Fruit fly (Drosophila melanogaster) whole organism, prepupa: Measurements from ENCODE around the gene CG1889.

Source experiments
- Blimp-1 ChIP-seq: fragments of 200-800 bp; sonication (Bioruptor generic); optimal IDR thresholded peaks from 3 replicates; lab custom pipeline; 2017; ENCODE audit warnings: missing biosample characterization, missing genetic modification characterization, mild to moderate bottlenecking, moderate library complexity, missing genetic modification reagents
- CG10631 ChIP-seq: fragments of 200-800 bp; sonication (Bioruptor generic); optimal IDR thresholded peaks from 2 replicates; lab custom pipeline; 2016; ENCODE audit warnings: missing biosample characterization, missing genetic modification characterization
- CG10669 ChIP-seq: fragments of 200-800 bp; sonication (Bioruptor generic); optimal IDR thresholded peaks from 3 replicates; lab custom pipeline; 2018; ENCODE audit warnings: missing biosample characterization, mild to moderate bottlenecking, missing genetic modification characterization, moderate library complexity
- CG11762 ChIP-seq: fragments of 200-800 bp; sonication (Bioruptor generic); optimal IDR thresholded peaks from 3 replicates; lab custom pipeline; 2016; ENCODE audit warnings: missing biosample characterization, missing genetic modification characterization; ENCODE audit not compliant: insufficient read depth
- CG15336 ChIP-seq: fragments of 200-800 bp; sonication (Bioruptor generic); IDR thresholded peaks from 2 replicates; pipeline ENCODE4 v1.3.6; 2022; ENCODE audit warnings: missing biosample characterization, missing genetic modification characterization
- CG1621 ChIP-seq: fragments of 200-800 bp; sonication (Bioruptor generic); optimal IDR thresholded peaks from 3 replicates; lab custom pipeline; 2018; ENCODE audit warnings: missing biosample characterization, mild to moderate bottlenecking, missing genetic modification characterization
- CG16779 ChIP-seq: fragments of 200-800 bp; sonication (Bioruptor generic); optimal IDR thresholded peaks from 3 replicates; lab custom pipeline; 2017; ENCODE audit warnings: missing biosample characterization, mild to moderate bottlenecking, missing genetic modification characterization
- CG3032 ChIP-seq: fragments of 200-800 bp; optimal IDR thresholded peaks from 2 replicates; lab custom pipeline; 2019; ENCODE audit warnings: missing biosample characterization, mild to moderate bottlenecking, missing genetic modification characterization, moderate library complexity
- CG31627 ChIP-seq: fragments of 200-800 bp; sonication (Bioruptor generic); optimal IDR thresholded peaks from 3 replicates; lab custom pipeline; 2016; ENCODE audit warnings: missing biosample characterization, missing genetic modification characterization
- CG4318 ChIP-seq: fragments of 200-800 bp; sonication (Bioruptor generic); optimal IDR thresholded peaks from 3 replicates; lab custom pipeline; 2017; ENCODE audit warnings: missing biosample characterization, mild to moderate bottlenecking, missing genetic modification characterization
- CG6276 ChIP-seq: fragments of 200-800 bp; sonication (Bioruptor generic); optimal IDR thresholded peaks from 2 replicates; lab custom pipeline; 2017; ENCODE audit warnings: missing biosample characterization, mild to moderate bottlenecking, missing genetic modification characterization
- CG6792 ChIP-seq: fragments of 200-800 bp; sonication (Bioruptor generic); optimal IDR thresholded peaks from 3 replicates; lab custom pipeline; 2016; ENCODE audit warnings: missing biosample characterization, missing genetic modification characterization
- CG6808 ChIP-seq: fragments of 200-800 bp; sonication (Bioruptor generic); optimal IDR thresholded peaks from 3 replicates; lab custom pipeline; 2017; ENCODE audit warnings: missing biosample characterization, missing genetic modification characterization, mild to moderate bottlenecking, moderate library complexity, missing genetic modification reagents
- CG8119 ChIP-seq: fragments of 200-800 bp; sonication (Bioruptor generic); IDR thresholded peaks from 3 replicates; pipeline ENCODE4 v1.3.6; 2022; ENCODE audit warnings: missing biosample characterization, missing genetic modification characterization
- CG8319 ChIP-seq: fragments of 200-800 bp; sonication (Bioruptor generic); optimal IDR thresholded peaks from 3 replicates; lab custom pipeline; 2016; ENCODE audit warnings: missing biosample characterization, missing genetic modification characterization
- CG8632 ChIP-seq: fragments of 200-800 bp; sonication (Bioruptor generic); optimal IDR thresholded peaks from 3 replicates; lab custom pipeline; 2016; ENCODE audit warnings: missing biosample characterization, missing genetic modification characterization
- CG9139 ChIP-seq: fragments of 200-800 bp; sonication (Bioruptor generic); optimal IDR thresholded peaks from 3 replicates; lab custom pipeline; 2017; ENCODE audit warnings: missing biosample characterization, mild to moderate bottlenecking, missing genetic modification characterization
- Eip93F ChIP-seq: fragments of 200-800 bp; sonication (Bioruptor generic); optimal IDR thresholded peaks from 2 replicates; lab custom pipeline; 2016; ENCODE audit warnings: missing biosample characterization, mild to moderate bottlenecking, missing genetic modification characterization
- Ets96B ChIP-seq: fragments of 200-800 bp; optimal IDR thresholded peaks from 2 replicates; lab custom pipeline; 2019; ENCODE audit warnings: missing biosample characterization, mild to moderate bottlenecking, missing genetic modification characterization, moderate library complexity
- Hr38 ChIP-seq: sonication (Bioruptor generic); optimal IDR thresholded peaks from 2 replicates; lab custom pipeline; 2016; ENCODE audit warnings: missing biosample characterization, missing genetic modification characterization
- Hr39 ChIP-seq: fragments of 200-800 bp; sonication (Bioruptor generic); optimal IDR thresholded peaks from 2 replicates; lab custom pipeline; 2016; ENCODE audit warnings: missing biosample characterization, missing genetic modification characterization
- Hr4 ChIP-seq: fragments of 200-800 bp; sonication (Bioruptor generic); optimal IDR thresholded peaks from 3 replicates; lab custom pipeline; 2016; ENCODE audit warnings: missing biosample characterization, missing genetic modification characterization
- Lpt ChIP-seq: fragments of 200-800 bp; sonication (Bioruptor generic); optimal IDR thresholded peaks from 3 replicates; lab custom pipeline; 2016; ENCODE audit warnings: missing biosample characterization, missing genetic modification characterization
- Smox ChIP-seq: fragments of 200-800 bp; sonication (Bioruptor generic); optimal IDR thresholded peaks from 3 replicates; lab custom pipeline; 2016; ENCODE audit warnings: missing biosample characterization, missing genetic modification characterization
- Sox14 ChIP-seq: fragments of 200-800 bp; sonication (Bioruptor generic); optimal IDR thresholded peaks from 3 replicates; lab custom pipeline; 2016; ENCODE audit warnings: missing biosample characterization, missing genetic modification characterization
- achi ChIP-seq: fragments of 200-800 bp; sonication (Bioruptor generic); optimal IDR thresholded peaks from 3 replicates; lab custom pipeline; 2016; ENCODE audit warnings: missing biosample characterization, missing genetic modification characterization
- cyc ChIP-seq: fragments of 200-800 bp; sonication (Bioruptor generic); optimal IDR thresholded peaks from 3 replicates; lab custom pipeline; 2016; ENCODE audit warnings: missing biosample characterization, missing genetic modification characterization
- dac ChIP-seq: fragments of 200-800 bp; sonication (Bioruptor generic); optimal IDR thresholded peaks from 2 replicates; lab custom pipeline; 2017; ENCODE audit warnings: missing biosample characterization, mild to moderate bottlenecking, missing genetic modification characterization
- dsx ChIP-seq: fragments of 200-800 bp; optimal IDR thresholded peaks from 3 replicates; lab custom pipeline; 2019; ENCODE audit warnings: missing biosample characterization, mild to moderate bottlenecking, missing genetic modification characterization, moderate library complexity; ENCODE audit not compliant: poor library complexity, severe bottlenecking
- eg ChIP-seq: fragments of 200-800 bp; sonication (Bioruptor generic); IDR thresholded peaks from 3 replicates; pipeline ENCODE4 v1.3.6; 2022; ENCODE audit warnings: missing biosample characterization, missing genetic modification characterization
- fd85E ChIP-seq: fragments of 200-800 bp; sonication (Bioruptor generic); optimal IDR thresholded peaks from 3 replicates; lab custom pipeline; 2016; ENCODE audit warnings: missing biosample characterization, missing genetic modification characterization
- fkh ChIP-seq: fragments of 200-800 bp; sonication (Bioruptor generic); optimal IDR thresholded peaks from 3 replicates; lab custom pipeline; 2017; ENCODE audit warnings: missing biosample characterization, mild to moderate bottlenecking, missing genetic modification characterization, moderate library complexity
- lz ChIP-seq: fragments of 200-800 bp; sonication (Bioruptor generic); optimal IDR thresholded peaks from 3 replicates; lab custom pipeline; 2016; ENCODE audit warnings: missing biosample characterization, missing genetic modification characterization
- net ChIP-seq: fragments of 200-800 bp; sonication (Bioruptor generic); optimal IDR thresholded peaks from 3 replicates; lab custom pipeline; 2016; ENCODE audit warnings: missing biosample characterization, missing genetic modification characterization
- salr ChIP-seq, 2 experiments: fragments of 200-800 bp; sonication (Bioruptor generic); optimal IDR thresholded peaks; 3 replicates each; lab custom pipeline; 2016 to 2018; ENCODE audit warnings: missing biosample characterization in 2 of 2, missing genetic modification characterization in 2 of 2, mild to moderate bottlenecking in 1 of 2
- ss ChIP-seq, 2 experiments: fragments of 200-800 bp; sonication (Bioruptor generic); optimal IDR thresholded peaks; 2 replicates in 1 of 2; 3 replicates in 1 of 2; lab custom pipeline; 2017 to 2018; ENCODE audit warnings: mild to moderate bottlenecking in 2 of 2, missing biosample characterization in 2 of 2, missing genetic modification characterization in 2 of 2, moderate library complexity in 1 of 2
- topi ChIP-seq: fragments of 200-800 bp; sonication (Bioruptor generic); optimal IDR thresholded peaks from 3 replicates; lab custom pipeline; 2016; ENCODE audit warnings: missing biosample characterization, missing genetic modification characterization
- vri ChIP-seq: fragments of 200-800 bp; sonication (Bioruptor generic); optimal IDR thresholded peaks from 3 replicates; lab custom pipeline; 2016; ENCODE audit warnings: missing biosample characterization, mild to moderate bottlenecking, missing genetic modification characterization

CG1889 gene

DNA sequence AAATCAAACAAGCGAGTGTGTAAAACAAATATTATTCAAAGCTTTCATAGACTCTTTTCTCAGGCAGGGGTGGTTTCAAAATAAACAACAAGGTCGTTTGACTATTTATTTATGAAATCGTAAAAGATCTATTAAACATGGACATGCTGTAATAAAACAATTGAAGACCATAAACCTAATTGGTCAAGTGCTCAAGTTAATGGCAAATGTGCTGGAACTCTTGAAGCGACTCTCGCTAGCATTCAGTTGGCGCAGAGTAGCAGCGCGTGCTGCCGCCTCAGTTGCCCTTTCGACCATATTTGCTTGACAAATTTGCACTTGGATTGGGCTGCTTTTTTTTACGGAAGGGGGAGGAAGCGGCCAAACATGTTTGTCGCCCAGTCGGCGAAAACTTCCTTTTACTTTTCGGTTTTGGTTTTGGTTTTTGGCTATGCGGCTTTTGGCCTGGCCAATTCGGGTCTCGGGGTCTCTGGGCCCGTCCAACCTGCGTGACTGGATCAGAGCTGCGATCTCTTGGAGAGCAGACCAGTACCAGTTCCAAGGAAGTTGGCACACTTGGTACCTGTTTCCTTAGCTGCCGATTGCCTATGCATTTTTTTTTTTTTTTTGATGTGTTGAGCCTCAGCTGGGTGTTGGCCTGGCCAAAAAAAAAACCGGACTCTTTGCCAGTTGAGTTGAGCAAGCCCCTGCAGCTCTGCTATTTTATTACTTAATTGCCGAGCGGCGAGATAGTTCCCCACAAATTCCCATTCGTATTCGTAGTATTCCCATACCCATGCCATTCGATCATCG is 28.6 kb downstream of the CG1889 start (continued):
- TF ChIP-seq CG31627 (peak; percentile 36), dsx (no peak), net (peak; percentile 24), CG11762 (GFP tag; lab: Kevin White, UChicago) (no peak), Lpt (GFP tag; lab: Kevin White, UChicago) (peak; percentile 29), fkh (GFP tag; lab: Kevin White, UChicago) (peak; percentile 40), lz (GFP tag; lab: Kevin White, UChicago) (peak; percentile 9), topi (GFP tag; lab: Kevin White, UChicago) (no peak), fd85E (GFP tag; lab: Kevin White, UChicago) (no peak), salr (GFP tag; optimal IDR thresholded peaks at IDR 0.05; lab: Kevin White, UChicago) (peak in 1 of 2 experiments; percentile 21), CG10669 (GFP tag; lab: Kevin White, UChicago) (peak; percentile 12), CG16779 (tag; lab: Kevin White, UChicago) (no peak), CG8319 (no peak), CG3032 (tag; lab: Kevin White, UChicago) (no peak), CG1621 (tag; lab: Kevin White, UChicago) (no peak), Ets96B (no peak), CG9139 (GFP tag; lab: Kevin White, UChicago) (no peak), cyc (GFP tag; lab: Kevin White, UChicago) (peak; percentile 4), ss (GFP tag; optimal IDR thresholded peaks at IDR 0.05; lab: Kevin White, UChicago) (peak; percentile 63 to 71), Sox14 (GFP tag; lab: Kevin White, UChicago) (no peak), CG15336 (peak; percentile 21), CG8632 (GFP tag; lab: Kevin White, UChicago) (no peak), CG8119 (peak; percentile 43; the same call in 1 of the 3 replicates), eg (peak; percentile 65), CG6792 (no peak), vri (GFP tag; lab: Kevin White, UChicago) (no peak), CG6808 (GFP tag; lab: Kevin White, UChicago) (no peak), achi (no peak), dac (no peak), CG6276 (GFP tag; lab: Kevin White, UChicago) (no peak), Hr39 (GFP tag; lab: Kevin White, UChicago) (peak; percentile 38), Blimp-1 (GFP tag; lab: Kevin White, UChicago) (peak; percentile 76), CG10631 (GFP tag; lab: Kevin White, UChicago) (peak; percentile 11), Hr4 (GFP tag; lab: Kevin White, UChicago) (no peak), Eip93F (GFP tag; lab: Kevin White, UChicago) (no peak)
- TF ChIP-seq, all 60 proteins: peak for 25

dm6 chrX:10008576-10009260 is 43.7 kb downstream of the CG1889 start, which contains the start of gene CG33557:
TSS of gene CG33557 (plus strand) at chrX:10009210.
- TF ChIP-seq CG8319 (no peak), CG3032 (tag; lab: Kevin White, UChicago) (no peak), vri (GFP tag; lab: Kevin White, UChicago) (no peak), CG4318 (no peak), fd85E (GFP tag; lab: Kevin White, UChicago) (no peak), Hr38 (GFP tag; lab: Kevin White, UChicago) (no peak), dac (no peak), CG10669 (GFP tag; lab: Kevin White, UChicago) (no peak), Smox (GFP tag; lab: Kevin White, UChicago) (no peak), CG6792 (no peak), Hr39 (GFP tag; lab: Kevin White, UChicago) (no peak)
